Worm (Caenorhabditis elegans) whole organism, L4 larva: Measurements from ENCODE around the gene jmjd-1.1.

ENCODE experiments used
- T20F7.1 ChIP-seq: fragments of 200-800 bp; sonication (Bioruptor generic); optimal IDR thresholded peaks from 2 replicates; lab custom pipeline; 2018; ENCODE audit warnings: mild to moderate bottlenecking, missing genetic modification characterization, missing compliant biosample characterization
- T26A8.4 ChIP-seq: fragments of 200-800 bp; sonication (Bioruptor generic); IDR thresholded peaks from 2 replicates; pipeline ENCODE4 v1.3.6; 2022; ENCODE audit warnings: missing genetic modification characterization, missing compliant biosample characterization
- Y48G9A.11 ChIP-seq: fragments of 200-800 bp; sonication (Bioruptor generic); IDR thresholded peaks from 2 replicates; pipeline ENCODE4 v1.3.6; 2022; ENCODE audit warnings: missing genetic modification reagents, missing genetic modification characterization, missing compliant biosample characterization
- Y75B8A.6 ChIP-seq: fragments of 200-800 bp; sonication (Bioruptor generic); IDR thresholded peaks from 2 replicates; pipeline ENCODE4 v1.3.6; 2022; ENCODE audit warnings: missing genetic modification reagents, missing genetic modification characterization, missing compliant biosample characterization
- ZK337.2 ChIP-seq: fragments of 200-800 bp; sonication (Bioruptor generic); IDR thresholded peaks from 2 replicates; pipeline ENCODE4 v1.3.6; 2022; ENCODE audit warnings: missing genetic modification reagents, missing genetic modification characterization, missing compliant biosample characterization
- ama-1 ChIP-seq: fragments of 150-350 bp; optimal IDR thresholded peaks from 2 replicates; lab custom pipeline; 2014; ENCODE audit warnings: inconsistent platforms, mixed read lengths
- attf-4 ChIP-seq: sonication (generic microtip); optimal IDR thresholded peaks from 3 replicates; lab custom pipeline; 2017; ENCODE audit warnings: missing biosample characterization, missing genetic modification characterization
- ceh-20 ChIP-seq: fragments of 200-800 bp; sonication (Bioruptor generic); IDR thresholded peaks from 2 replicates; pipeline ENCODE4 v1.3.6; 2022; ENCODE audit warnings: missing genetic modification reagents, missing genetic modification characterization, missing compliant biosample characterization
- ceh-32 ChIP-seq: sonication (generic microtip); optimal IDR thresholded peaks from 2 replicates; lab custom pipeline; 2016; ENCODE audit warnings: mild to moderate bottlenecking, missing genetic modification characterization, missing compliant biosample characterization; ENCODE audit not compliant: poor library complexity
- ces-1 ChIP-seq: fragments of 150-350 bp; sonication (generic microtip); optimal IDR thresholded peaks from 4 replicates; lab custom pipeline; 2014; ENCODE audit warnings: missing biosample characterization, missing genetic modification reagents, missing genetic modification characterization
- cey-2 ChIP-seq: sonication (generic microtip); optimal IDR thresholded peaks from 3 replicates; lab custom pipeline; 2017; ENCODE audit warnings: missing genetic modification characterization, mild to moderate bottlenecking, missing compliant biosample characterization, antibody characterized with exemption, borderline replicate concordance; ENCODE audit not compliant: insufficient read depth
- daf-19 ChIP-seq: fragments of 200-800 bp; sonication (Bioruptor generic); conservative IDR thresholded peaks from 2 replicates; pipeline ENCODE4 v1.3.6; 2022; ENCODE audit warnings: missing genetic modification characterization, missing compliant biosample characterization
- dmd-6 ChIP-seq: fragments of 200-800 bp; sonication (Bioruptor generic); IDR thresholded peaks from 2 replicates; pipeline ENCODE4 v1.3.6; 2022; ENCODE audit warnings: missing genetic modification reagents, missing genetic modification characterization, missing compliant biosample characterization
- dmd-8 ChIP-seq: fragments of 200-800 bp; sonication (Bioruptor generic); IDR thresholded peaks from 2 replicates; pipeline ENCODE4 v1.3.6; 2022; ENCODE audit warnings: missing genetic modification characterization, missing compliant biosample characterization
- dve-1 ChIP-seq: sonication (generic microtip); optimal IDR thresholded peaks from 2 replicates; lab custom pipeline; 2017; ENCODE audit warnings: antibody characterized with exemption, mild to moderate bottlenecking, missing genetic modification characterization, missing compliant biosample characterization; ENCODE audit not compliant: insufficient read depth
- egl-43 ChIP-seq: fragments of 200-800 bp; sonication (Bioruptor generic); IDR thresholded peaks from 2 replicates; pipeline ENCODE4 v1.3.6; 2022; ENCODE audit warnings: missing genetic modification reagents, missing genetic modification characterization, missing compliant biosample characterization
- fkh-10 ChIP-seq: fragments of 150-350 bp; optimal IDR thresholded peaks from 2 replicates; lab custom pipeline; 2014; ENCODE audit warnings: missing biosample characterization, missing genetic modification reagents, missing genetic modification characterization
- hif-1 ChIP-seq, 2 experiments: sonication (generic microtip); optimal IDR thresholded peaks; 2 replicates each; lab custom pipeline; 2016 to 2017; ENCODE audit warnings: missing compliant biosample characterization in 2 of 2, missing genetic modification characterization in 2 of 2, missing genetic modification reagents in 2 of 2, missing genotype in 2 of 2, mild to moderate bottlenecking in 1 of 2
- jun-1 ChIP-seq: fragments of 150-350 bp; optimal IDR thresholded peaks from 2 replicates; lab custom pipeline; 2014; ENCODE audit warnings: missing biosample characterization, missing genetic modification reagents, missing genetic modification characterization
- lin-38 ChIP-seq: fragments of 200-800 bp; sonication (Bioruptor generic); IDR thresholded peaks from 2 replicates; pipeline ENCODE4 v1.3.6; 2022; ENCODE audit warnings: missing genetic modification reagents, missing genetic modification characterization, missing compliant biosample characterization
- lin-39 ChIP-seq: fragments of 150-350 bp; optimal IDR thresholded peaks from 2 replicates; lab custom pipeline; 2014; ENCODE audit warnings: missing biosample characterization, missing genetic modification reagents, missing genetic modification characterization
- lsy-2 ChIP-seq, 2 experiments: fragments of 150-350 bp in 1 of 2; sonication (generic microtip) in 1 of 2; optimal IDR thresholded peaks; 2 replicates each; lab custom pipeline; 2014 to 2017; ENCODE audit warnings: missing biosample characterization in 2 of 2, missing genetic modification characterization in 2 of 2
- madf-5 ChIP-seq, 2 experiments: fragments of 200-800 bp; sonication (Bioruptor generic); IDR thresholded peaks; 2 replicates each; pipeline ENCODE4 v1.3.6; 2022; ENCODE audit warnings: missing compliant biosample characterization in 2 of 2, missing genetic modification characterization in 2 of 2
- madf-9 ChIP-seq: fragments of 200-800 bp; sonication (Bioruptor generic); conservative IDR thresholded peaks from 2 replicates; pipeline ENCODE4 v1.3.6; 2022; ENCODE audit warnings: missing genetic modification reagents, missing genetic modification characterization, missing compliant biosample characterization
- mdt-29 ChIP-seq: fragments of 200-800 bp; sonication (Bioruptor generic); IDR thresholded peaks from 2 replicates; pipeline ENCODE4 v1.3.6; 2022; ENCODE audit warnings: missing genetic modification reagents, missing genetic modification characterization, missing compliant biosample characterization
- mxl-2 ChIP-seq: fragments of 200-800 bp; sonication (Bioruptor generic); conservative IDR thresholded peaks from 2 replicates; pipeline ENCODE4 v1.3.6; 2022; ENCODE audit warnings: missing genetic modification reagents, missing genetic modification characterization, missing compliant biosample characterization
- mxl-3 ChIP-seq: fragments of 200-800 bp; sonication (Bioruptor generic); optimal IDR thresholded peaks from 2 replicates; lab custom pipeline; 2018; ENCODE audit warnings: mild to moderate bottlenecking, missing genetic modification characterization, missing compliant biosample characterization
- nhr-237 ChIP-seq: sonication (generic microtip); optimal IDR thresholded peaks from 2 replicates; lab custom pipeline; 2017; ENCODE audit warnings: missing biosample characterization, missing genetic modification characterization
- nhr-28 ChIP-seq: fragments of 150-350 bp; optimal IDR thresholded peaks from 2 replicates; lab custom pipeline; 2014; ENCODE audit warnings: missing biosample characterization, missing genetic modification characterization
- nhr-42 ChIP-seq: fragments of 200-800 bp; sonication (Bioruptor generic); IDR thresholded peaks from 2 replicates; pipeline ENCODE4 v1.3.6; 2022; ENCODE audit warnings: missing genetic modification characterization, missing compliant biosample characterization
- nhr-48 ChIP-seq: sonication (generic microtip); optimal IDR thresholded peaks from 2 replicates; lab custom pipeline; 2016; ENCODE audit warnings: mild to moderate bottlenecking, missing genetic modification characterization, missing compliant biosample characterization
- nhr-77 ChIP-seq: fragments of 150-350 bp; optimal IDR thresholded peaks from 2 replicates; lab custom pipeline; 2014; ENCODE audit warnings: missing biosample characterization, missing genetic modification characterization
- pha-4 ChIP-seq, 2 experiments: fragments of 150-350 bp in 1 of 2; fragments of 200-800 bp in 1 of 2; sonication (Bioruptor generic) in 1 of 2; IDR thresholded peaks in 1 of 2; optimal IDR thresholded peaks in 1 of 2; 2 replicates each; pipeline versions ENCODE4 v1.3.6 to Lab custom; 2014 to 2022; ENCODE audit warnings: missing genetic modification characterization in 2 of 2, missing genetic modification reagents in 2 of 2, missing biosample characterization in 1 of 2, missing compliant biosample characterization in 1 of 2
- pqm-1 ChIP-seq: sonication (generic microtip); optimal IDR thresholded peaks from 2 replicates; lab custom pipeline; 2017; ENCODE audit warnings: missing biosample characterization, missing genetic modification characterization
- skn-1 ChIP-seq: fragments of 150-350 bp; optimal IDR thresholded peaks from 2 replicates; lab custom pipeline; 2014; ENCODE audit warnings: missing biosample characterization, missing genetic modification characterization
- unc-39 ChIP-seq: sonication (generic microtip); optimal IDR thresholded peaks from 2 replicates; lab custom pipeline; 2017; ENCODE audit warnings: missing biosample characterization, missing genetic modification characterization
- unc-62 ChIP-seq, 3 experiments: fragments of 150-350 bp in 1 of 3; sonication (generic microtip); optimal IDR thresholded peaks in 2 of 3; peaks in 1 of 3; 1 replicate in 1 of 3; 2 replicates in 2 of 3; lab custom pipeline; 2014 to 2017; ENCODE audit warnings: missing biosample characterization in 3 of 3, missing genetic modification characterization in 3 of 3, missing genetic modification reagents in 3 of 3, missing genotype in 1 of 3
- zag-1 ChIP-seq: fragments of 150-350 bp; optimal IDR thresholded peaks from 2 replicates; lab custom pipeline; 2014; ENCODE audit warnings: missing biosample characterization, missing genetic modification characterization
- ztf-11 ChIP-seq: fragments of 150-350 bp; optimal IDR thresholded peaks from 2 replicates; lab custom pipeline; 2014; ENCODE audit warnings: missing biosample characterization, missing genetic modification characterization

Gene jmjd-1.1

DNA sequence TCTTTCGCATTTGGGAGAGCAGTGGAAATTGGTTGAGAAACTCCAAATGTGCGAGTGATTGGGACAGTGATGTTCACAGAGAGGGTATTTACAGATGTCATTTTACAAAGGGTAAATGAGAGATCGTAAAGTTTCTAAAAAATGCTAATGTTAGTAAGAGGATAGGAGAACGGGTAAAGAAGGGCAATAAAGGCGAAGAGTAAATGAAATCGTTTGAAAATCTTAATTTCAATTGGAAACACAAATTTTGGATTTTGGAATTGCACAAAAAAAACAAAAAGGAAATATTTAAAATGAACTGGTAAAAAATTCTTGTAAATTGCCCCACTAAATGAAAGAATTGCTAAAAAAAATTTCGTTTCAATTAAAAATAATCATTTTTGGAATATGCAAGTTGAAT lies 10.1 kb downstream of the jmjd-1.1 start, which contains the start of gene pap-3:
Gene pap-3 (minus strand): TSS at position 101 of the 400 bp plus-strand sequence.
- no peak for TF ChIP-seq nhr-77 (tag; lab: Kevin White, UChicago)
- no peak for TF ChIP-seq jun-1
- TF ChIP-seq unc-39 (tag; lab: Kevin White, UChicago): no peak
- TF ChIP-seq attf-4 (tag; lab: Kevin White, UChicago): no peak
- TF ChIP-seq pqm-1 (tag; lab: Kevin White, UChicago): no peak
- no peak for TF ChIP-seq ces-1

DNA sequence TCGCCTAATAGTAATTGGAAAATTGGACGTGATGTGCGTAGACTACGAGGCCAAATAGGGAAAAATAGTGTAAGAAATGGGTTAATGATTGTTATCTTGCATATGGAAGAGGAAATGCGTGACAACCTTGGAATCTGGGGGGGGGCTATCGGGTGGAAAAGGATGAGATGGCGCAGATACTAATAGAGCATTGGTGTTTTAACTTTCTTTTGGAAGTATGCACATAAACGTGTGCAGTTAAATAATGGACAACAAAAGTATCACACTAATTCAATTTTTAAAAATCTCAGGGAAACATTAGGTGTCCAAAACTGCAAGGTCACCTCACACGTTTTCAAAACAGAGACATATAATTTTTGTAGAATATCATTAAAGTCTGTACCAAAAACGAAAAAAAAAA lies 13.5 kb downstream of the jmjd-1.1 start, which contains the start of gene Y6D1A.2:
Gene Y6D1A.2 (minus strand): TSS at position 101 of the 400 bp plus-strand sequence.
- no peak for TF ChIP-seq nhr-48 (tag; lab: Kevin White, UChicago)
- no peak for TF ChIP-seq nhr-42 (GFP tag; lab: Robert Waterston, UW)
- TF ChIP-seq dmd-6: no peak
- no peak for TF ChIP-seq fkh-10 (GFP tag; lab: Kevin White, UChicago)
- TF ChIP-seq skn-1 (tag; lab: Kevin White, UChicago): no peak
- TF ChIP-seq T26A8.4 (GFP tag; lab: Robert Waterston, UW): no peak
- no peak for TF ChIP-seq ceh-20
- no peak for TF ChIP-seq ZK337.2 (GFP tag; lab: Robert Waterston, UW)

DNA sequence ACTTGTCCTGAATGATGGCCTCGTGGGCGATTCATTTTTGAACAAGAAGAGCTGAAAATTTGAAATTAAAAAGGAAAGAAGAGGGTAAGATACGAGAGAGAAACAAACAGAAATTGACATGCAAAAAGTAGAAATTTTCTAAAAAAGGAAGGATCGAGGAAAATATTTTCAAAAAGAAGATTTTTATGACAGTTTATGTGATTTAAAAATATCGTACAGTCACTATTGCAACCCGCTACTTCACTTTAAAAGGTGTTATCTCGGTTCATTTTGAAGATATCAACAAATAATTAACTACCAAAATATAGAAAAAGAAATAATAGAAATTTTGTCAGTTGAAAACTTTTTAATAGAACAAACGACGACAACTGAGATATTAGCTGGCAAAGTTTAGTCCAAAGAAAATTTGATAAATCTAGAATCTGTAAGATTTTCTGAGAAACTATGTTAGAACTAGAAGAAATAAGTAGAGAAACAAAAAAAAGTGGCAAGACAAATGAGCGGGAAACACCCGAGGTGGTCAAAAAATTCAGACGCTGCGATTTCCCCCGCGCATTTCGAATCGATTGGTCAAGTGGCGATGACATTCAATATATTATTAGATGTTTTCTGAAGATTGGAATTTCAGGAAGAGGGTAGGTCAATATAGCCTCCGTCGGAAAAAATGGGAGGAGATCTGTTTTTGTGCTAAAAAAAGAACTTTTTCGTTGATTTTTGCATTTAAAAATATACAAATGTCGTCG lies 17.4 kb downstream of the jmjd-1.1 start, which contains the start of gene Y6D1A.1:
Gene Y6D1A.1 (minus strand): TSS at position 51 of the 743 bp plus-strand sequence.
- TF ChIP-seq ceh-20 (no peak), unc-62 (GFP tag; optimal IDR thresholded peaks at IDR 0.05 in 1 of 2; lab: Kevin White, UChicago) (peak in 1 of 2 experiments; percentile 55), unc-62 (tag; optimal IDR thresholded peaks at IDR 0.05; lab: Kevin White, UChicago) (no peak)

DNA sequence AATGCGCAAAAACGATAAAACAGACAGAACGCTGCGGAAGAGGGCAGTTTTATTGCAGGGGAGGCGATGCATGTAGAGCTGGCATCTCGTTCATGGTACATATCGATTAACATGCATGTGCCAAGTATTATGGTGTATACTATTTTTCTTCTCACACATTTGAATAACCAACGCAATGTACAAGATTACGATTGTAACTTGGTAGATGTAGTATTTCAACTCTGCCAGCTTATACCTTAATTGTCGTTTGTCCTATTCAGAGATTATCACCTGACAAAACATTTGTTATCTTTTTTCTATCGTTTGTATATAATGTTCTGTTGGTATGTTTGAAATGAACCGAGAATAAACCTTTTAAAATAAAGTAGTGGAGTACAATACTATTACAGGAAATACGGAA lies 23.6 kb downstream of the jmjd-1.1 start, which contains the start of gene pes-5:
Gene pes-5 (minus strand): TSS at position 101 of the 400 bp plus-strand sequence.
- TF ChIP-seq attf-4 (tag; lab: Kevin White, UChicago): no peak
- TF ChIP-seq hif-1 (tag; optimal IDR thresholded peaks at IDR 0.05; lab: Kevin White, UChicago): no peak
- TF ChIP-seq nhr-77 (tag; lab: Kevin White, UChicago): no peak
- TF ChIP-seq fkh-10 (GFP tag; lab: Kevin White, UChicago): no peak
- no peak for TF ChIP-seq mdt-29 (GFP tag; lab: Robert Waterston, UW)
- TF ChIP-seq ztf-11: no peak
- TF ChIP-seq pha-4 (GFP tag; IDR thresholded peaks at IDR 0.05; lab: Robert Waterston, UW): no peak
- TF ChIP-seq pha-4 (tag; optimal IDR thresholded peaks at IDR 0.05; lab: Kevin White, UChicago): no peak
- TF ChIP-seq unc-62 (GFP tag; optimal IDR thresholded peaks at IDR 0.05 in 1 of 2; lab: Kevin White, UChicago): no peak
- TF ChIP-seq unc-62 (tag; optimal IDR thresholded peaks at IDR 0.05; lab: Kevin White, UChicago): no peak
- TF ChIP-seq lin-38: no peak
- no peak for TF ChIP-seq nhr-237 (tag; lab: Kevin White, UChicago)
- no peak for TF ChIP-seq madf-5 (GFP tag; IDR thresholded peaks at IDR 0.05; lab: Robert Waterston, UW)
- TF ChIP-seq ceh-32: no peak

DNA sequence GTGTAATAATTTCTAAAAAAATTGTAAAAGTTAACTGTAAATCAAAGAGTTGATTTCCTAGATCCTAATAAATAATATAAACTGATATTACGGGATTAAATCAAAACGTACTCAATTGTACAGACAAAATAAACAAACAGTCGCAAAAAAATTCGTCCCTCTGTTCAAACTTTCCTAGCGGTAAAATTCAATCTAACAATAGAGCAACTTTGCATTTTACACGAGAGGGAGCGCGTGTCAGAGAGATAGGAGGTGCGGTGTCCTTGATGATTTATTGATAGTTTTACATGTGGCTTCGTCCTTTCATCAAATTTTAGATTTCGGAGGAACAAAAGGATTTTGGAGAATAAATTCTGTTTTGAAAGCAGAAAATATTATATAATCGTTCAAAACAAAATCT lies 24.2 kb downstream of the jmjd-1.1 start:
- peak; percentile 46 for TF ChIP-seq nhr-28 (tag; lab: Kevin White, UChicago)
- TF ChIP-seq dve-1 (tag; lab: Kevin White, UChicago): no peak
- TF ChIP-seq cey-2 (tag; lab: Kevin White, UChicago): no peak
- TF ChIP-seq mxl-3 (GFP tag; lab: Kevin White, UChicago): peak; percentile 82
- no peak for TF ChIP-seq ztf-11
- no peak for TF ChIP-seq madf-9 (GFP tag; lab: Robert Waterston, UW)
- TF ChIP-seq dmd-8: no peak
- TF ChIP-seq T20F7.1: no peak
- no peak for TF ChIP-seq mxl-2 (GFP tag; lab: Robert Waterston, UW)
- TF ChIP-seq lin-39: no peak
- TF ChIP-seq hif-1 (tag; optimal IDR thresholded peaks at IDR 0.05; lab: Kevin White, UChicago): no peak
- no peak for TF ChIP-seq Y48G9A.11 (GFP tag; lab: Robert Waterston, UW)
- no peak for TF ChIP-seq unc-39 (tag; lab: Kevin White, UChicago)
- TF ChIP-seq daf-19: no peak
- peak in 1 of 2 experiments; percentile 60 for TF ChIP-seq lsy-2 (tag; optimal IDR thresholded peaks at IDR 0.05; lab: Kevin White, UChicago)
- TF ChIP-seq ama-1 (lab: Kevin White, UChicago): no peak
- no peak for TF ChIP-seq ceh-32
- no peak for TF ChIP-seq ZK337.2 (GFP tag; lab: Robert Waterston, UW)
- no peak for TF ChIP-seq pha-4 (GFP tag; IDR thresholded peaks at IDR 0.05; lab: Robert Waterston, UW)
- TF ChIP-seq pha-4 (tag; optimal IDR thresholded peaks at IDR 0.05; lab: Kevin White, UChicago): peak; percentile 70
- TF ChIP-seq Y75B8A.6 (GFP tag; lab: Robert Waterston, UW): no peak
- TF ChIP-seq skn-1 (tag; lab: Kevin White, UChicago): no peak
- no peak for TF ChIP-seq egl-43 (GFP tag; lab: Robert Waterston, UW)
- TF ChIP-seq zag-1 (tag; lab: Kevin White, UChicago): no peak
